Fruit fly (Drosophila melanogaster) whole organism, embryonic: ENCODE measurements around the gene CG13766.

ENCODE experiments used
- Antp ChIP-seq: fragments of 200-800 bp; sonication (Bioruptor generic); optimal IDR thresholded peaks from 3 replicates; lab custom pipeline; 2016; ENCODE audit warnings: missing biosample characterization, missing genetic modification characterization
- CG1024 ChIP-seq: fragments of 200-800 bp; sonication (Bioruptor generic); IDR thresholded peaks from 2 replicates; pipeline ENCODE4 v1.3.6; 2022; ENCODE audit warnings: missing biosample characterization, missing genetic modification characterization
- CG12299 ChIP-seq: fragments of 200-800 bp; sonication (Bioruptor generic); optimal IDR thresholded peaks from 2 replicates; lab custom pipeline; 2018; ENCODE audit warnings: missing biosample characterization, mild to moderate bottlenecking, missing genetic modification characterization
- CG12942 ChIP-seq: fragments of 200-800 bp; sonication (Bioruptor generic); optimal IDR thresholded peaks from 3 replicates; lab custom pipeline; 2016; ENCODE audit warnings: missing biosample characterization, missing genetic modification characterization
- CG14667 ChIP-seq: fragments of 200-800 bp; sonication (Bioruptor generic); IDR thresholded peaks from 2 replicates; pipeline ENCODE4 v1.3.6; 2022; ENCODE audit warnings: missing biosample characterization, missing genetic modification characterization
- CG17802 ChIP-seq: fragments of 200-800 bp; sonication (Bioruptor generic); optimal IDR thresholded peaks from 2 replicates; lab custom pipeline; 2018; ENCODE audit warnings: missing biosample characterization, mild to moderate bottlenecking, missing genetic modification characterization, moderate library complexity
- CG1832 ChIP-seq: fragments of 200-800 bp; sonication (Bioruptor generic); optimal IDR thresholded peaks from 2 replicates; lab custom pipeline; 2017; ENCODE audit warnings: missing biosample characterization, mild to moderate bottlenecking, missing genetic modification characterization, inconsistent platforms
- CG18619 ChIP-seq: fragments of 200-800 bp; sonication (Bioruptor generic); optimal IDR thresholded peaks from 3 replicates; lab custom pipeline; 2017; ENCODE audit warnings: missing biosample characterization, mild to moderate bottlenecking, missing genetic modification characterization
- CG2712 ChIP-seq: fragments of 200-800 bp; optimal IDR thresholded peaks from 3 replicates; lab custom pipeline; 2019; ENCODE audit warnings: missing biosample characterization, mild to moderate bottlenecking, missing genetic modification characterization, moderate library complexity
- CG4282 ChIP-seq: fragments of 200-800 bp; sonication (Bioruptor generic); optimal IDR thresholded peaks from 2 replicates; lab custom pipeline; 2016; ENCODE audit warnings: missing biosample characterization, missing genetic modification characterization
- CG6175 ChIP-seq: fragments of 200-800 bp; sonication (Bioruptor generic); IDR thresholded peaks from 3 replicates; pipeline ENCODE4 v1.3.6; 2022; ENCODE audit warnings: missing biosample characterization, missing genetic modification characterization
- CG8478 ChIP-seq: fragments of >200 bp; optimal IDR thresholded peaks from 2 replicates; lab custom pipeline; 2018
- CG8944 ChIP-seq: fragments of 200-800 bp; sonication (Bioruptor generic); optimal IDR thresholded peaks from 3 replicates; lab custom pipeline; 2016; ENCODE audit warnings: missing biosample characterization, missing genetic modification characterization
- Dad ChIP-seq: fragments of 200-800 bp; sonication (Bioruptor generic); optimal IDR thresholded peaks from 3 replicates; lab custom pipeline; 2016; ENCODE audit warnings: missing biosample characterization, missing genetic modification characterization
- Dbx ChIP-seq: fragments of 200-800 bp; sonication (Bioruptor generic); IDR thresholded peaks from 3 replicates; pipeline ENCODE4 v1.3.6; 2022; ENCODE audit warnings: missing biosample characterization, missing genetic modification characterization
- Deaf1 ChIP-seq: fragments of 200-800 bp; optimal IDR thresholded peaks from 3 replicates; lab custom pipeline; 2019; ENCODE audit warnings: missing biosample characterization, mild to moderate bottlenecking, missing genetic modification characterization, moderate library complexity
- E2f2 ChIP-seq: fragments of 200-800 bp; sonication (Bioruptor generic); IDR thresholded peaks from 2 replicates; pipeline ENCODE4 v1.3.6; 2022; ENCODE audit warnings: missing biosample characterization, missing genetic modification characterization
- HLH54F ChIP-seq: fragments of 200-800 bp; sonication (Bioruptor generic); optimal IDR thresholded peaks from 3 replicates; lab custom pipeline; 2016; ENCODE audit warnings: missing biosample characterization, missing genetic modification characterization
- Hr39 ChIP-seq: fragments of >200 bp; optimal IDR thresholded peaks from 2 replicates; lab custom pipeline; 2017
- Hsf ChIP-seq: fragments of 200-800 bp; sonication (Bioruptor generic); optimal IDR thresholded peaks from 3 replicates; lab custom pipeline; 2016; ENCODE audit warnings: missing biosample characterization, missing genetic modification characterization
- Lim3 ChIP-seq: fragments of 200-800 bp; sonication (Bioruptor generic); IDR thresholded peaks from 2 replicates; pipeline ENCODE4 v1.3.6; 2022; ENCODE audit warnings: missing biosample characterization, missing genetic modification characterization
- Mrtf ChIP-seq: fragments of 200-800 bp; sonication (Bioruptor generic); IDR thresholded peaks from 3 replicates; pipeline ENCODE4 v1.3.6; 2022; ENCODE audit warnings: missing biosample characterization, missing genetic modification characterization
- Opbp ChIP-seq: fragments of 200-800 bp; sonication (Bioruptor generic); IDR thresholded peaks from 3 replicates; pipeline ENCODE4 v1.3.6; 2022; ENCODE audit warnings: missing biosample characterization, missing genetic modification characterization; ENCODE audit not compliant: partially characterized antibody
- Poxn ChIP-seq: fragments of 200-800 bp; sonication (Bioruptor generic); IDR thresholded peaks from 2 replicates; pipeline ENCODE4 v1.3.6; 2022; ENCODE audit warnings: missing biosample characterization, missing genetic modification characterization
- Side ChIP-seq: fragments of 200-800 bp; sonication (Bioruptor generic); optimal IDR thresholded peaks from 2 replicates; lab custom pipeline; 2016; ENCODE audit warnings: missing biosample characterization, missing genetic modification characterization
- Sry-β ChIP-seq: fragments of 200-800 bp; sonication (Bioruptor generic); optimal IDR thresholded peaks from 2 replicates; lab custom pipeline; 2018; ENCODE audit warnings: missing biosample characterization, mild to moderate bottlenecking, missing genetic modification characterization, moderate library complexity
- Trl ChIP-seq, 3 experiments: fragments of >200 bp in 2 of 3; fragments of 200-800 bp in 1 of 3; sonication (Bioruptor generic) in 1 of 3; optimal IDR thresholded peaks; 2 replicates in 1 of 3; 3 replicates in 2 of 3; lab custom pipeline; 2016 to 2017; ENCODE audit warnings: missing biosample characterization in 1 of 3, missing genetic modification characterization in 1 of 3
- az2 ChIP-seq: fragments of 200-800 bp; sonication (Bioruptor generic); optimal IDR thresholded peaks from 3 replicates; lab custom pipeline; 2016; ENCODE audit warnings: missing biosample characterization, missing genetic modification characterization
- bab2 ChIP-seq: fragments of 200-800 bp; sonication (Bioruptor generic); optimal IDR thresholded peaks from 2 replicates; lab custom pipeline; 2016; ENCODE audit warnings: missing biosample characterization, missing genetic modification characterization
- chif ChIP-seq, 2 experiments: fragments of 200-800 bp; sonication (Bioruptor generic); optimal IDR thresholded peaks; 3 replicates each; lab custom pipeline; 2016; ENCODE audit warnings: missing biosample characterization in 2 of 2, missing genetic modification characterization in 2 of 2
- dmrt11E ChIP-seq: fragments of 200-800 bp; sonication (Bioruptor generic); optimal IDR thresholded peaks from 3 replicates; lab custom pipeline; 2018; ENCODE audit warnings: missing biosample characterization, mild to moderate bottlenecking, missing genetic modification characterization, moderate library complexity
- emc ChIP-seq: fragments of 200-800 bp; sonication (Bioruptor generic); optimal IDR thresholded peaks from 2 replicates; lab custom pipeline; 2016; ENCODE audit warnings: missing biosample characterization, missing genetic modification characterization
- gcm ChIP-seq: fragments of 200-800 bp; sonication (Bioruptor generic); optimal IDR thresholded peaks from 2 replicates; lab custom pipeline; 2019; ENCODE audit warnings: missing biosample characterization, mild to moderate bottlenecking, missing genetic modification characterization, moderate library complexity
- gfzf ChIP-seq: fragments of 200-800 bp; sonication (Bioruptor generic); optimal IDR thresholded peaks from 2 replicates; lab custom pipeline; 2016; ENCODE audit warnings: missing biosample characterization, mild to moderate bottlenecking, missing genetic modification characterization, moderate library complexity
- jigr1 ChIP-seq: fragments of 200-800 bp; sonication (Bioruptor generic); IDR thresholded peaks from 3 replicates; pipeline ENCODE4 v1.3.6; 2022; ENCODE audit warnings: missing biosample characterization, missing genetic modification characterization
- kah ChIP-seq: fragments of 200-800 bp; sonication (Bioruptor generic); optimal IDR thresholded peaks from 2 replicates; lab custom pipeline; 2018; ENCODE audit warnings: missing biosample characterization, mild to moderate bottlenecking, missing genetic modification characterization
- ken ChIP-seq: fragments of 200-800 bp; sonication (Bioruptor generic); IDR thresholded peaks from 3 replicates; pipeline ENCODE4 v1.3.6; 2022; ENCODE audit warnings: missing biosample characterization, missing genetic modification characterization
- lbe ChIP-seq: fragments of 200-800 bp; sonication (Bioruptor generic); optimal IDR thresholded peaks from 2 replicates; lab custom pipeline; 2016; ENCODE audit warnings: missing biosample characterization, mild to moderate bottlenecking, missing genetic modification characterization
- nau ChIP-seq: fragments of 200-800 bp; sonication (Bioruptor generic); optimal IDR thresholded peaks from 3 replicates; lab custom pipeline; 2017; ENCODE audit warnings: missing biosample characterization, mild to moderate bottlenecking, missing genetic modification characterization, missing genetic modification reagents
- pfk ChIP-seq: fragments of 200-800 bp; sonication (Bioruptor generic); optimal IDR thresholded peaks from 2 replicates; lab custom pipeline; 2018; ENCODE audit warnings: missing biosample characterization, mild to moderate bottlenecking, missing genetic modification characterization, moderate library complexity
- pho ChIP-seq: fragments of 200-800 bp; sonication (Bioruptor generic); optimal IDR thresholded peaks from 2 replicates; lab custom pipeline; 2016; ENCODE audit warnings: missing biosample characterization, missing genetic modification characterization
- sim ChIP-seq: fragments of 200-800 bp; sonication (Bioruptor generic); IDR thresholded peaks from 2 replicates; pipeline ENCODE4 v1.3.6; 2022; ENCODE audit warnings: missing biosample characterization, missing genetic modification characterization
- slou ChIP-seq: fragments of 200-800 bp; sonication (Bioruptor generic); optimal IDR thresholded peaks from 3 replicates; lab custom pipeline; 2016; ENCODE audit warnings: missing biosample characterization, missing genetic modification characterization
- sna ChIP-seq: fragments of 200-800 bp; sonication (Bioruptor generic); IDR thresholded peaks from 2 replicates; pipeline ENCODE4 v1.3.6; 2022; ENCODE audit warnings: missing biosample characterization, missing genetic modification characterization; ENCODE audit not compliant: partially characterized antibody
- stc ChIP-seq: fragments of 200-800 bp; sonication (Bioruptor generic); IDR thresholded peaks from 2 replicates; pipeline ENCODE4 v1.3.6; 2022; ENCODE audit warnings: missing biosample characterization, missing genetic modification characterization
- tin ChIP-seq: fragments of 200-800 bp; sonication (Bioruptor generic); optimal IDR thresholded peaks from 3 replicates; lab custom pipeline; 2016; ENCODE audit warnings: missing biosample characterization, missing genetic modification characterization
- tio ChIP-seq: fragments of 200-800 bp; sonication (Bioruptor generic); optimal IDR thresholded peaks from 2 replicates; lab custom pipeline; 2017; ENCODE audit warnings: missing biosample characterization, missing genetic modification characterization, inconsistent platforms
- unpg ChIP-seq: fragments of 200-800 bp; sonication (Bioruptor generic); optimal IDR thresholded peaks from 3 replicates; lab custom pipeline; 2018; ENCODE audit warnings: missing biosample characterization, mild to moderate bottlenecking, missing genetic modification characterization, moderate library complexity
- zen2 ChIP-seq: fragments of 200-800 bp; sonication (Bioruptor generic); IDR thresholded peaks from 3 replicates; pipeline ENCODE4 v1.3.6; 2022; ENCODE audit warnings: missing biosample characterization, missing genetic modification characterization; ENCODE audit not compliant: partially characterized antibody

CG13766 gene

DNA sequence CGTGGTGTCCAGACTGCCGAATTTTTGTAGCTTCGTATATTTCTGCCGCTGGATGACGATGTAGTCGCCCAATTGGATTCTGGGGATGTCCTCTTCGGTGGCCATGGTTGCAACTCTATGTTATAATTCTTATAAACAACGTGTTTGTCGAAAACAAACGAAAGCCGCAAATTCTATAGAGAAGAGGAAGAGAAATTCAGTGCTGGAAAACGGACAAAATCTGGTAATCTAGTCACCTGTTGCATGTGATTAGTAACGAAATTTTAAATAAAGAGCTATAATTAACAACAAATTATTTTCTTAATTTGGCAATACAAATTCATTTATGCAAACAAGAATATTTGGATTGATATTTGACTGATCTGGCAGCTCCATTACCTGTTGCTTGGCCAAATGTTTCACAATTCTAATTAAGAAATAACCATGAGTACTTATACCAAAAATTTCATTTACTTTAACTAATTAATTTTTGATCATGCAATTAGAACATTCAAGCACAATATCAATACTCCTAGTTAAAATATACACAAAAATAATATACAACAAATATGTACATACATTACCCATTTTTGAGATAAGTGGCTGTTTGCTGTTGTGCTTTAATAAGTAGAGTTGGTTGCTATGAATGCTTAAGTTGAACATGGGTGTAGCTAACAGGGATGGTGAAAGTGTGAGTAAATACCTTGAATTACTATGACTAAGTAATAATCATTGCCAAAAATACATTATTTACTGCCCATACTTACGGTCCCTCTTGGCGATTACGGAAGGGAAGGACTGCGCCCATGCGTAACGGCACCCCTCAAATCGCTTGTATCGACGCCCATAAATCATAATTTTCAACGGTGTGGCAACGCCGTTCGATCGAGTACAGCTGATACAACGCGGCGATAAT is 4.3 kb downstream of the CG13766 start, which contains the start of the genes Trmt6 and Ent2 (continued):
- peak; percentile 97 for TF ChIP-seq CG14667 (GFP tag; lab: Robert Waterston, UW)
- TF ChIP-seq CG2712 (tag; lab: Kevin White, UChicago): peak; percentile 94
- TF ChIP-seq bab2 (GFP tag; lab: Kevin White, UChicago): peak; percentile 97
- peak; percentile 91 for TF ChIP-seq sim (GFP tag; lab: Robert Waterston, UW)
- peak; percentile 75 for TF ChIP-seq gcm (GFP tag; lab: Kevin White, UChicago)
- peak; percentile 87 for TF ChIP-seq dmrt11E (tag; lab: Kevin White, UChicago)
- TF ChIP-seq Hsf (GFP tag; lab: Kevin White, UChicago): peak; percentile 97
- peak; percentile 55 for TF ChIP-seq Sry-β (GFP tag; lab: Kevin White, UChicago)
- peak; percentile 93 for TF ChIP-seq CG12942 (GFP tag; lab: Kevin White, UChicago)
- TF ChIP-seq ken (GFP tag; lab: Robert Waterston, UW): peak; percentile 98
- peak; percentile 38 for TF ChIP-seq pfk
- TF ChIP-seq Antp (GFP tag; lab: Kevin White, UChicago): peak; percentile 98
- TF ChIP-seq Trl (optimal IDR thresholded peaks at IDR 0.05; lab: Kevin White, UChicago): no peak
- TF ChIP-seq Trl (GFP tag; optimal IDR thresholded peaks at IDR 0.05; lab: Kevin White, UChicago): peak; percentile 98
- TF ChIP-seq Lim3: peak; percentile 90
- peak; percentile 96 for TF ChIP-seq CG8944
- peak; percentile 97 for TF ChIP-seq tin (GFP tag; lab: Kevin White, UChicago)
- peak; percentile 91 for TF ChIP-seq CG4282 (GFP tag; lab: Kevin White, UChicago)
- TF ChIP-seq Hr39 (lab: Kevin White, UChicago): no peak
- peak; percentile 84 for TF ChIP-seq CG17802 (tag; lab: Kevin White, UChicago)
- TF ChIP-seq CG1832: no peak
- TF ChIP-seq CG6175 (GFP tag; lab: Robert Waterston, UW): peak; percentile 96
- no peak for TF ChIP-seq sna (GFP tag; lab: Robert Waterston, UW)
- peak; percentile 88 for TF ChIP-seq nau
- peak; percentile 92 for TF ChIP-seq CG1024 (GFP tag; lab: Robert Waterston, UW)
- TF ChIP-seq E2f2: peak; percentile 79
- peak; percentile 94 for TF ChIP-seq Poxn (GFP tag; lab: Robert Waterston, UW)
- TF ChIP-seq stc (GFP tag; lab: Robert Waterston, UW): peak; percentile 97
- peak; percentile 91 to 96 for TF ChIP-seq chif (GFP tag; optimal IDR thresholded peaks at IDR 0.05; lab: Kevin White, UChicago)
- peak; percentile 86 for TF ChIP-seq tio (GFP tag; lab: Kevin White, UChicago)
- TF ChIP-seq Mrtf (GFP tag; lab: Robert Waterston, UW): peak; percentile 98
- peak; percentile 95 for TF ChIP-seq kah
- peak; percentile 96 for TF ChIP-seq az2 (GFP tag; lab: Kevin White, UChicago)
- TF ChIP-seq unpg: peak; percentile 96
- no peak for TF ChIP-seq zen2 (GFP tag; lab: Robert Waterston, UW)
- peak; percentile 95 for TF ChIP-seq Side (GFP tag; lab: Kevin White, UChicago)
- peak; percentile 95 for TF ChIP-seq CG18619 (GFP tag; lab: Kevin White, UChicago)
- TF ChIP-seq lbe: peak; percentile 91
- TF ChIP-seq Deaf1 (tag; lab: Kevin White, UChicago): peak; percentile 70
- peak; percentile 12 for TF ChIP-seq gfzf
- no peak for TF ChIP-seq CG8478
- TF ChIP-seq pho (GFP tag; lab: Kevin White, UChicago): peak; percentile 97
- TF ChIP-seq emc: peak; percentile 94
- TF ChIP-seq jigr1: peak; percentile 96
- TF ChIP-seq Opbp (GFP tag; lab: Robert Waterston, UW): 0 out of 3 replicates have a peak, but pooled peaks have one; percentile 37
- peak; percentile 97 for TF ChIP-seq Dbx (GFP tag; lab: Robert Waterston, UW)
- TF ChIP-seq CG12299: peak; percentile 72
- peak; percentile 92 for TF ChIP-seq Dad (GFP tag; lab: Kevin White, UChicago)
- peak; percentile 93 for TF ChIP-seq slou (GFP tag; lab: Kevin White, UChicago)
- TF ChIP-seq HLH54F (GFP tag; lab: Kevin White, UChicago): peak; percentile 98
